Fruit fly (Drosophila melanogaster) whole organism, embryonic: ENCODE measurements around the gene anchor.

Experiments used
- Abd-B ChIP-seq: fragments of 200-800 bp; sonication (Bioruptor generic); optimal IDR thresholded peaks from 2 replicates; lab custom pipeline; 2018; ENCODE audit warnings: missing biosample characterization, mild to moderate bottlenecking, missing genetic modification characterization, moderate library complexity
- CG13296 ChIP-seq: fragments of 200-800 bp; sonication (Bioruptor generic); optimal IDR thresholded peaks from 3 replicates; lab custom pipeline; 2018; ENCODE audit warnings: missing biosample characterization, mild to moderate bottlenecking, missing genetic modification characterization
- CG14441 ChIP-seq: fragments of 200-800 bp; sonication (Bioruptor generic); IDR thresholded peaks from 2 replicates; pipeline ENCODE4 v1.3.6; 2022; ENCODE audit warnings: missing biosample characterization, missing genetic modification characterization
- CG16813 ChIP-seq: fragments of 200-800 bp; sonication (Bioruptor generic); IDR thresholded peaks from 3 replicates; pipeline ENCODE4 v1.3.6; 2022; ENCODE audit warnings: missing biosample characterization, missing genetic modification characterization; ENCODE audit not compliant: partially characterized antibody
- CG16863 ChIP-seq: fragments of 200-800 bp; sonication (Bioruptor generic); optimal IDR thresholded peaks from 3 replicates; lab custom pipeline; 2016; ENCODE audit warnings: missing biosample characterization, missing genetic modification characterization
- CG18619 ChIP-seq: fragments of 200-800 bp; sonication (Bioruptor generic); optimal IDR thresholded peaks from 3 replicates; lab custom pipeline; 2017; ENCODE audit warnings: missing biosample characterization, mild to moderate bottlenecking, missing genetic modification characterization
- CG18764 ChIP-seq: fragments of 200-800 bp; sonication (Bioruptor generic); optimal IDR thresholded peaks from 3 replicates; lab custom pipeline; 2016; ENCODE audit warnings: missing biosample characterization, missing genetic modification characterization
- CG2202 ChIP-seq: fragments of 200-800 bp; sonication (Bioruptor generic); optimal IDR thresholded peaks from 2 replicates; lab custom pipeline; 2018; ENCODE audit warnings: missing biosample characterization, mild to moderate bottlenecking, missing genetic modification characterization
- CG2889 ChIP-seq: fragments of 200-800 bp; sonication (Bioruptor generic); IDR thresholded peaks from 3 replicates; pipeline ENCODE4 v1.3.6; 2022; ENCODE audit warnings: missing biosample characterization, missing genetic modification characterization
- CG3838 ChIP-seq: fragments of 200-800 bp; sonication (Bioruptor generic); optimal IDR thresholded peaks from 3 replicates; lab custom pipeline; 2016; ENCODE audit warnings: missing biosample characterization, missing genetic modification characterization
- CG3847 ChIP-seq: fragments of 200-800 bp; sonication (Bioruptor generic); IDR thresholded peaks from 2 replicates; pipeline ENCODE4 v1.3.6; 2022; ENCODE audit warnings: missing biosample characterization, missing genetic modification characterization
- CG4424 ChIP-seq: fragments of 200-800 bp; sonication (Bioruptor generic); optimal IDR thresholded peaks from 3 replicates; lab custom pipeline; 2016; ENCODE audit warnings: missing biosample characterization, missing genetic modification characterization
- CG6683 ChIP-seq: fragments of 200-800 bp; sonication (Bioruptor generic); optimal IDR thresholded peaks from 2 replicates; lab custom pipeline; 2017; ENCODE audit warnings: missing biosample characterization, mild to moderate bottlenecking, missing genetic modification characterization, missing genetic modification reagents
- CG6791 ChIP-seq: fragments of 200-800 bp; sonication (Bioruptor generic); IDR thresholded peaks from 3 replicates; pipeline ENCODE4 v1.3.6; 2022; ENCODE audit warnings: missing biosample characterization, missing genetic modification characterization; ENCODE audit not compliant: partially characterized antibody
- CG6854 ChIP-seq: fragments of 200-800 bp; sonication (Bioruptor generic); optimal IDR thresholded peaks from 3 replicates; lab custom pipeline; 2017; ENCODE audit warnings: missing biosample characterization, mild to moderate bottlenecking, missing genetic modification characterization
- Chrac-16 ChIP-seq: fragments of 200-800 bp; sonication (Bioruptor generic); optimal IDR thresholded peaks from 3 replicates; lab custom pipeline; 2016; ENCODE audit warnings: missing biosample characterization, missing genetic modification characterization
- D19A ChIP-seq: fragments of 200-800 bp; optimal IDR thresholded peaks from 3 replicates; lab custom pipeline; 2019; ENCODE audit warnings: missing biosample characterization, mild to moderate bottlenecking, missing genetic modification characterization, moderate library complexity
- Doc2 ChIP-seq: fragments of 200-800 bp; sonication (Bioruptor generic); IDR thresholded peaks from 2 replicates; pipeline ENCODE4 v1.3.6; 2022; ENCODE audit warnings: missing biosample characterization, missing genetic modification characterization
- Doc3 ChIP-seq: fragments of 200-800 bp; sonication (Bioruptor generic); IDR thresholded peaks from 3 replicates; pipeline ENCODE4 v1.3.6; 2022; ENCODE audit warnings: missing biosample characterization, missing genetic modification characterization; ENCODE audit not compliant: partially characterized antibody
- Hr78 ChIP-seq, 2 experiments: fragments of 200-800 bp in 1 of 2; fragments of >200 bp in 1 of 2; sonication (Bioruptor generic) in 1 of 2; optimal IDR thresholded peaks; 2 replicates each; lab custom pipeline; 2017 to 2019; ENCODE audit warnings: missing biosample characterization in 2 of 2, missing genetic modification characterization in 2 of 2, mild to moderate bottlenecking in 1 of 2, moderate library complexity in 1 of 2
- MESR4 ChIP-seq: fragments of 200-800 bp; sonication (Bioruptor generic); optimal IDR thresholded peaks from 2 replicates; lab custom pipeline; 2018; ENCODE audit warnings: missing biosample characterization, mild to moderate bottlenecking, missing genetic modification characterization, moderate library complexity
- Med ChIP-seq: fragments of 200-800 bp; sonication (Bioruptor generic); peaks from one replicate; lab custom pipeline; 2016; ENCODE audit warnings: missing biosample characterization, missing genetic modification characterization, mild to moderate bottlenecking, inconsistent platforms, moderate library complexity
- NC2α ChIP-seq: fragments of 200-800 bp; sonication (Bioruptor generic); optimal IDR thresholded peaks from 2 replicates; lab custom pipeline; 2016; ENCODE audit warnings: missing biosample characterization, missing genetic modification characterization
- NC2β ChIP-seq: fragments of 200-800 bp; sonication (Bioruptor generic); optimal IDR thresholded peaks from 2 replicates; lab custom pipeline; 2016; ENCODE audit warnings: missing biosample characterization, missing genetic modification characterization
- Poxn ChIP-seq: fragments of 200-800 bp; sonication (Bioruptor generic); IDR thresholded peaks from 2 replicates; pipeline ENCODE4 v1.3.6; 2022; ENCODE audit warnings: missing biosample characterization, missing genetic modification characterization
- Sox102F ChIP-seq: fragments of 200-800 bp; sonication (Bioruptor generic); optimal IDR thresholded peaks from 2 replicates; lab custom pipeline; 2018; ENCODE audit warnings: missing biosample characterization, mild to moderate bottlenecking, missing genetic modification characterization, moderate library complexity
- Stat92E ChIP-seq, 3 experiments: fragments of >200 bp in 2 of 3; fragments of 200-800 bp in 1 of 3; sonication (Bioruptor generic) in 1 of 3; optimal IDR thresholded peaks; 2 replicates each; lab custom pipeline; 2017 to 2019; ENCODE audit warnings: missing biosample characterization in 3 of 3, missing genetic modification characterization in 3 of 3, mild to moderate bottlenecking in 1 of 3, moderate library complexity in 1 of 3
- Usf ChIP-seq: fragments of 200-800 bp; sonication (Bioruptor generic); optimal IDR thresholded peaks from 2 replicates; lab custom pipeline; 2017; ENCODE audit warnings: missing genotype, missing biosample characterization, missing genetic modification characterization
- YL-1 ChIP-seq: fragments of 200-800 bp; sonication (Bioruptor generic); optimal IDR thresholded peaks from 3 replicates; lab custom pipeline; 2017; ENCODE audit warnings: missing biosample characterization, mild to moderate bottlenecking, missing genetic modification characterization
- bcd ChIP-seq: fragments of 200-800 bp; sonication (Bioruptor generic); optimal IDR thresholded peaks from 2 replicates; lab custom pipeline; 2017; ENCODE audit warnings: missing biosample characterization, mild to moderate bottlenecking, missing genetic modification characterization
- cas ChIP-seq: fragments of 200-800 bp; sonication (Bioruptor generic); IDR thresholded peaks from 2 replicates; pipeline ENCODE4 v1.3.6; 2022; ENCODE audit warnings: missing biosample characterization, missing genetic modification characterization
- ci ChIP-seq: fragments of 200-800 bp; sonication (Bioruptor generic); IDR thresholded peaks from 3 replicates; pipeline ENCODE4 v1.3.6; 2022; ENCODE audit warnings: missing biosample characterization, missing genetic modification characterization
- dm ChIP-seq: fragments of 200-800 bp; sonication (Bioruptor generic); optimal IDR thresholded peaks from 3 replicates; lab custom pipeline; 2016; ENCODE audit warnings: missing biosample characterization, missing genetic modification characterization
- exex ChIP-seq: fragments of 200-800 bp; sonication (Bioruptor generic); optimal IDR thresholded peaks from 4 replicates; lab custom pipeline; 2018; ENCODE audit warnings: missing biosample characterization, mild to moderate bottlenecking, missing genetic modification characterization, moderate library complexity
- fd3F ChIP-seq: fragments of 200-800 bp; sonication (Bioruptor generic); optimal IDR thresholded peaks from 2 replicates; lab custom pipeline; 2018; ENCODE audit warnings: missing biosample characterization, mild to moderate bottlenecking, missing genetic modification characterization, moderate library complexity
- ftz-f1 ChIP-seq: fragments of 200-800 bp; sonication (Bioruptor generic); optimal IDR thresholded peaks from 2 replicates; lab custom pipeline; 2016; ENCODE audit warnings: missing biosample characterization, missing genetic modification characterization
- fu2 ChIP-seq: fragments of 200-800 bp; sonication (Bioruptor generic); optimal IDR thresholded peaks from 2 replicates; lab custom pipeline; 2016; ENCODE audit warnings: missing biosample characterization, missing genetic modification characterization
- ham ChIP-seq: fragments of 200-800 bp; sonication (Bioruptor generic); IDR thresholded peaks from 2 replicates; pipeline ENCODE4 v1.3.6; 2022; ENCODE audit warnings: missing biosample characterization, missing genetic modification characterization
- hbn ChIP-seq: fragments of 200-800 bp; sonication (Bioruptor generic); IDR thresholded peaks from 2 replicates; pipeline ENCODE4 v1.3.6; 2022; ENCODE audit warnings: missing biosample characterization, missing genetic modification characterization; ENCODE audit not compliant: partially characterized antibody
- hth ChIP-seq: fragments of >200 bp; optimal IDR thresholded peaks from 2 replicates; lab custom pipeline; 2017; ENCODE audit warnings: inconsistent platforms
- jing ChIP-seq: fragments of 200-800 bp; sonication (Bioruptor generic); optimal IDR thresholded peaks from 2 replicates; lab custom pipeline; 2018; ENCODE audit warnings: missing biosample characterization, mild to moderate bottlenecking, missing genetic modification characterization
- kni ChIP-seq: fragments of 200-800 bp; sonication (Bioruptor generic); optimal IDR thresholded peaks from 3 replicates; lab custom pipeline; 2017; ENCODE audit warnings: mild to moderate bottlenecking, missing biosample characterization, missing genetic modification reagents, missing genetic modification characterization
- otp ChIP-seq: fragments of 200-800 bp; sonication (Bioruptor generic); IDR thresholded peaks from 3 replicates; pipeline ENCODE4, ENCODE4 v1.3.6; 2022; ENCODE audit warnings: missing biosample characterization, missing genetic modification characterization
- phol ChIP-seq: fragments of 200-800 bp; sonication (Bioruptor generic); optimal IDR thresholded peaks from 3 replicates; lab custom pipeline; 2018; ENCODE audit warnings: missing biosample characterization, mild to moderate bottlenecking, missing genetic modification characterization, moderate library complexity
- ro ChIP-seq: fragments of 200-800 bp; sonication (Bioruptor generic); IDR thresholded peaks from 2 replicates; pipeline ENCODE4 v1.3.6; 2022; ENCODE audit warnings: missing biosample characterization, missing genetic modification characterization
- sim ChIP-seq: fragments of 200-800 bp; sonication (Bioruptor generic); IDR thresholded peaks from 2 replicates; pipeline ENCODE4 v1.3.6; 2022; ENCODE audit warnings: missing biosample characterization, missing genetic modification characterization
- slou ChIP-seq: fragments of 200-800 bp; sonication (Bioruptor generic); optimal IDR thresholded peaks from 3 replicates; lab custom pipeline; 2016; ENCODE audit warnings: missing biosample characterization, missing genetic modification characterization
- so ChIP-seq: fragments of 200-800 bp; sonication (Bioruptor generic); IDR thresholded peaks from 3 replicates; pipeline ENCODE4 v1.3.6; 2022; ENCODE audit warnings: missing biosample characterization, missing genetic modification characterization
- tin ChIP-seq: fragments of 200-800 bp; sonication (Bioruptor generic); optimal IDR thresholded peaks from 3 replicates; lab custom pipeline; 2016; ENCODE audit warnings: missing biosample characterization, missing genetic modification characterization
- z ChIP-seq: fragments of 200-800 bp; sonication (Bioruptor generic); IDR thresholded peaks from 3 replicates; pipeline ENCODE4 v1.3.6; 2022; ENCODE audit warnings: missing biosample characterization, missing genetic modification characterization

The anchor gene

DNA sequence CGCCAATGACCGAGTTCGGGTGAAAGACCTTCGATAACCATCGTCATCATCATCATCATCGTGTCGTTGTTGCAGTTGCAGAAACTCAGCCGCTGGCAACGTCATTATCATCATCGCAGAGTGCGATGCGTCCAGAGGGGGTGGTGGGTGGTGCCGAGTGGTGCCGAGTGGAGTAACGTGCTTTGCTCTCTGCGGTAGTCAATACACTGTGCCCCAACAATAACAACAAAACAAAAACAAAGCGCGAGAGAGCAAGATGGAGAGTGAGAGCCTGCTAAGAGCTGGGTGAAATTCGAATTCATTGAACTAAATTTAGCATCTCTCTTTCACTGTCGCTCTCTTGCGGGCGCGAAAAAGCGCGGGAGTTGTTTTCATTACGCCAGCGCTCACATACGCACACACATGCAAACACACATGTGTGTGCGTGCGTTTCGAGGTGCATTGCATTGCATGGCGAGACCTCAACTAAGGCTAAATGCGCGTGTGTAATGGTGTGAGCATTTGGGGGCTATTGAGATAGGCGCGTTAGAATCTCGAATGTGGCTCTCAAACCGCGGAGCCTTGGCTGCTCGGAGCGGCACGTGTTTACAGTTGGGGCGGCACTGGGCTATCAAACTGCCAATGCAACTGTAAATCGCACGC lies 9.6 kb upstream of the anchor start (continued):
- TF ChIP-seq Poxn (no peak), MESR4 (GFP tag; lab: Kevin White, UChicago) (no peak), sim (GFP tag; lab: Robert Waterston, UW) (no peak), bcd (GFP tag; lab: Kevin White, UChicago) (no peak), CG3847 (GFP tag; lab: Robert Waterston, UW) (no peak), YL-1 (GFP tag; lab: Kevin White, UChicago) (no peak), CG2889 (no peak), ftz-f1 (GFP tag; lab: Kevin White, UChicago) (peak; percentile 90), Med (GFP tag; lab: Kevin White, UChicago) (peak; percentile 46), CG13296 (no peak), fu2 (no peak), phol (tag; lab: Kevin White, UChicago) (no peak), Usf (GFP tag; lab: Kevin White, UChicago) (no peak), hth (lab: Kevin White, UChicago) (no peak), jing (no peak), hbn (GFP tag; lab: Robert Waterston, UW) (0 out of 2 replicates have a peak, but pooled peaks have one; percentile 16), exex (tag; lab: Kevin White, UChicago) (no peak), CG14441 (GFP tag; lab: Robert Waterston, UW) (no peak), Hr78 (GFP tag; optimal IDR thresholded peaks at IDR 0.05; lab: Kevin White, UChicago) (peak in 1 of 2 experiments; percentile 14), CG6854 (GFP tag; lab: Kevin White, UChicago) (peak; percentile 57), CG6683 (no peak), NC2α (GFP tag; lab: Kevin White, UChicago) (no peak), Sox102F (GFP tag; lab: Kevin White, UChicago) (no peak), Chrac-16 (GFP tag; lab: Kevin White, UChicago) (no peak), dm (GFP tag; lab: Kevin White, UChicago) (peak; percentile 89), Doc3 (GFP tag; lab: Robert Waterston, UW) (no peak), cas (GFP tag; lab: Robert Waterston, UW) (no peak), otp (GFP tag; lab: Robert Waterston, UW) (no peak), CG4424 (no peak), CG16863 (no peak), ci (GFP tag; lab: Robert Waterston, UW) (peak; percentile 55; the same call in 1 of the 3 replicates), Abd-B (GFP tag; lab: Kevin White, UChicago) (peak; percentile 3), ro (GFP tag; lab: Robert Waterston, UW) (no peak), Stat92E (GFP tag; optimal IDR thresholded peaks at IDR 0.05; lab: Kevin White, UChicago) (no peak), Doc2 (GFP tag; lab: Robert Waterston, UW) (no peak), NC2β (no peak), CG18619 (no peak), CG3838 (GFP tag; lab: Kevin White, UChicago) (no peak), so (GFP tag; lab: Robert Waterston, UW) (no peak), D19A (tag; lab: Kevin White, UChicago) (no peak), CG16813 (no peak), fd3F (GFP tag; lab: Kevin White, UChicago) (no peak), CG18764 (GFP tag; lab: Kevin White, UChicago) (no peak), ham (GFP tag; lab: Robert Waterston, UW) (no peak), z (peak; percentile 89), CG6791 (peak; percentile 64; the same call in 2 of the 3 replicates), kni (GFP tag; lab: Kevin White, UChicago) (peak; percentile 30), tin (GFP tag; lab: Kevin White, UChicago) (no peak), CG2202 (tag; lab: Kevin White, UChicago) (no peak), slou (GFP tag; lab: Kevin White, UChicago) (no peak)
